Worm (Caenorhabditis elegans): ENCODE measurements around the gene DH11.5.

DNA sequence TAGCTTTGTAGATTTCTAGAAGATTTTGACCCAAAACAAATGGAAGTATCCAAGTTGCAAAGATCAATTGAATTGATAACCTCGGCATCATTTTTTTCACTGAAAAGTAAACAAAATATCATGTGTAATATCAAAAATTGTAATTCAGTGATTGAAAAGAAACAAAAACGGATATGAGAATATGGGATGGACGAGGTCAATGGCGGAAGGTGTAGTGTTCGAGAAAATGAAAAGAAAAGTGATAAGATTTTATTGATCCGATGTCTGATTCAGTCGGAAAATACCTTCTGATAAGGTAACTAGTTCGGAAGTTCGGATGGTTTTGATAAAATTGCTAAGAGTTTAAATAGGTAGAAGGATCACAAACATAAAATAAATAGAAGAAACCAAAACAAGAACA is 38.3 kb upstream of the DH11.5 start, which contains the start of gene ZK669.2:
- TF ChIP-seq mab-9 (GFP tag; IDR thresholded peaks at IDR 0.05) (no peak), tlp-1 (tag; optimal IDR thresholded peaks at IDR 0.05) (no peak), ama-1 (optimal IDR thresholded peaks at IDR 0.05) (no peak), pqm-1 (tag; optimal IDR thresholded peaks at IDR 0.05) (no peak)

All from whole organism, L1 larva.